Worm (Caenorhabditis elegans) whole organism, midembryonic: ENCODE measurements around the gene D1054.18.

ENCODE experiments used
- T22C8.4 ChIP-seq: fragments of 200-800 bp; sonication (Bioruptor generic); IDR thresholded peaks from 2 replicates; pipeline ENCODE4 v1.3.6; 2022; ENCODE audit warnings: missing genetic modification characterization, missing compliant biosample characterization
- cog-1 ChIP-seq: sonication (generic microtip); optimal IDR thresholded peaks from 2 replicates; lab custom pipeline; 2016; ENCODE audit warnings: missing genetic modification characterization, missing compliant biosample characterization
- flt-1 ChIP-seq: fragments of 200-800 bp; sonication (Bioruptor generic); IDR thresholded peaks from 2 replicates; pipeline ENCODE4 v1.3.6; 2022; ENCODE audit warnings: missing genetic modification characterization, missing compliant biosample characterization
- klf-2 ChIP-seq: fragments of 200-800 bp; sonication (Bioruptor generic); conservative IDR thresholded peaks from 2 replicates; pipeline ENCODE4 v1.3.6; 2022; ENCODE audit warnings: missing genetic modification reagents, missing genetic modification characterization, missing compliant biosample characterization
- med-1 ChIP-seq: sonication (generic microtip); optimal IDR thresholded peaks from 2 replicates; lab custom pipeline; 2017; ENCODE audit warnings: missing genetic modification characterization, mild to moderate bottlenecking, missing compliant biosample characterization, antibody characterized with exemption, missing genetic modification reagents; ENCODE audit not compliant: insufficient read depth
- ref-1 ChIP-seq: fragments of 200-800 bp; sonication (Bioruptor generic); conservative IDR thresholded peaks from 2 replicates; pipeline ENCODE4 v1.3.6; 2022; ENCODE audit warnings: missing genetic modification reagents, missing genetic modification characterization, missing compliant biosample characterization
- tab-1 ChIP-seq: fragments of 200-800 bp; sonication (Bioruptor generic); IDR thresholded peaks from 2 replicates; pipeline ENCODE4 v1.3.6; 2022; ENCODE audit warnings: missing genetic modification characterization, missing compliant biosample characterization
- ztf-23 ChIP-seq: fragments of 200-800 bp; sonication (Bioruptor generic); IDR thresholded peaks from 2 replicates; pipeline ENCODE4 v1.3.6; 2022; ENCODE audit warnings: missing genetic modification reagents, missing genetic modification characterization, missing compliant biosample characterization
- ztf-29 ChIP-seq: fragments of 200-800 bp; sonication (Bioruptor generic); IDR thresholded peaks from 2 replicates; pipeline ENCODE4 v1.3.6; 2022; ENCODE audit warnings: missing genetic modification reagents, missing genetic modification characterization, missing compliant biosample characterization

Gene D1054.18

DNA sequence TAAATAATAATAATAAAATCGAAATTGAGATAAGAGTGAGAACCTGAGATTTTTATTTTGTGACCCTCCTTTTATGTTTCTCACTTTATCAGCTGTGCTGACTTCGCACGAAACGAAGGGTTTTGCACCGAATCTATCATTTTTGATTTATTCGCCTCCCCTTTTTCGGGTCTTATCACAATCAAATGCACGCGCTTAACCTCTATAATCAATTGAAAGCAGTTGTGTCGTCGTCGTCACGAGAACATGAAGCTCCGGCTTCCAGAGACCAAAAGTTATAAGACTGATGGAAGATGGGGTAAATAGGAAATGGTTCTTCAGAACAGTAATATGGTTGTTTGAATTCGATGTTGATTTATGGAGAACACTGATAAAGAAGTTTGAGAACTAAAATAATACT, at the start of gene D1054.18:
Gene D1054.18 (minus strand): TSS at position 45 of the 400 bp plus-strand sequence.
- TF ChIP-seq ztf-23 (GFP tag; lab: Robert Waterston, UW) (no peak), T22C8.4 (no peak), klf-2 (no peak), ref-1 (GFP tag; lab: Robert Waterston, UW) (no peak), flt-1 (no peak), tab-1 (GFP tag; lab: Robert Waterston, UW) (no peak)

DNA sequence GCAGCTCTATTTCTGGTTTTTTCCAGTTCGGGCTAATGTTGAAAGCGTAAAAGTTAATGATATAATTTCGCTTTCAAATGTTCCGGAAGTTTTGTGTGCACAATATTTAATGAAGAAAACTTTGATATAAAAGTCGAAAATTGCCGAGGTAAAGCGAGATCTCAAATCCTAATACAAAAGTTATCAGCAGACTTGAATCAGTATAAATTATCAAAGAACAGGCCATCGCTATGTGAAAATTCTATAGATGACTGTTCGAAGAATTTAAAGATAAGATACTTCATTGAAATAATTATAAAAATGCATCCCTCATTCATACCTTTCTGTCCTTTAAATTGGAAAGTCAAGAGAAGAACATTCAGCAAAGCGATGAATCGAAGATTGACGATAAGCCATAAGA, 45.9 kb upstream of the D1054.18 start, which contains the start of gene C29A12.6:
Gene C29A12.6 (plus strand): TSS at position 301 of the 400 bp plus-strand sequence.
- TF ChIP-seq ztf-23 (GFP tag; lab: Robert Waterston, UW) (no peak), ztf-29 (GFP tag; lab: Robert Waterston, UW) (no peak), T22C8.4 (no peak), tab-1 (GFP tag; lab: Robert Waterston, UW) (no peak), med-1 (GFP tag; lab: Kevin White, UChicago) (no peak), klf-2 (no peak), flt-1 (no peak), cog-1 (no peak)

DNA sequence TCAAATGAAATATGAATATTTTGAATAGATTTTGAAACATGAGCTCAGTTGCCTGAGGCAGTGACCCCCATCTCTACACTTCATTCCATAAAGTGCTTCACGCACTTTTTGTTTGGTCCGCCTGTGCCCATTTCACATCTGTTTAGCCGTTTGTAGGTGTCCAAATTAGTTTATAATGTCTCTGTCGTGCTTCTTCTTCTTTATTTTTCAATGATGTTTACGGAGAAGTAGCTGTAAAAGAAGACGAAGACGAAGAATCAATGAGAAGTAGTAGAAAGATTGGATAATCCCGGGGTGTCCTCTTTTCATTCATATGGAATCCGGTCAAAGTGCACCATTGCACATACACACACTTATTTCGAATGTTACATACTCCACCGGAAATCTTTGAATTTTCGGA, 38.4 kb upstream of the D1054.18 start:
- TF ChIP-seq cog-1 (no peak), flt-1 (no peak), ztf-23 (GFP tag; lab: Robert Waterston, UW) (no peak), T22C8.4 (no peak), ztf-29 (GFP tag; lab: Robert Waterston, UW) (no peak), klf-2 (no peak), tab-1 (GFP tag; lab: Robert Waterston, UW) (no peak), med-1 (GFP tag; lab: Kevin White, UChicago) (no peak), ref-1 (GFP tag; lab: Robert Waterston, UW) (no peak)

DNA sequence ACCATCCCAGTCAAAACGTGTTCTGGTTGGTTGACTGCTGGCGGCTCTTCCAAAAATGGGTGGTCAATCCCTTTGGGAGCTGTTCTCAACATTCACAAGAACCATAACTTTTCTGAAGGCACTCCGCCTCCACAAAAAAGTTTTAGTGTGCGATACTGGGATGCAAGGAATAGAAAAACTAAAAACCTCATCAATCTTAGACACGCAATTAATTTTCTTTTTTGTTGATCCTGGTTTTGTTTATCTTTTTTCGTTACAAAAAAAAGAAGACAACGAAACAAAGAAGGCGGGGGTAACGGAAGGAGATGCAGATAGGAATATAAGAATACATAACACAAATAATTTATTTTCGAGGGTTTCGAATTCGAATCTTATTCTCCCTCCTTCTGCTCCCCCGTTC, 37.2 kb upstream of the D1054.18 start:
- TF ChIP-seq tab-1 (GFP tag; lab: Robert Waterston, UW) (no peak), ref-1 (GFP tag; lab: Robert Waterston, UW) (no peak), flt-1 (no peak), med-1 (GFP tag; lab: Kevin White, UChicago) (no peak), cog-1 (no peak), ztf-23 (GFP tag; lab: Robert Waterston, UW) (no peak), T22C8.4 (no peak)

DNA sequence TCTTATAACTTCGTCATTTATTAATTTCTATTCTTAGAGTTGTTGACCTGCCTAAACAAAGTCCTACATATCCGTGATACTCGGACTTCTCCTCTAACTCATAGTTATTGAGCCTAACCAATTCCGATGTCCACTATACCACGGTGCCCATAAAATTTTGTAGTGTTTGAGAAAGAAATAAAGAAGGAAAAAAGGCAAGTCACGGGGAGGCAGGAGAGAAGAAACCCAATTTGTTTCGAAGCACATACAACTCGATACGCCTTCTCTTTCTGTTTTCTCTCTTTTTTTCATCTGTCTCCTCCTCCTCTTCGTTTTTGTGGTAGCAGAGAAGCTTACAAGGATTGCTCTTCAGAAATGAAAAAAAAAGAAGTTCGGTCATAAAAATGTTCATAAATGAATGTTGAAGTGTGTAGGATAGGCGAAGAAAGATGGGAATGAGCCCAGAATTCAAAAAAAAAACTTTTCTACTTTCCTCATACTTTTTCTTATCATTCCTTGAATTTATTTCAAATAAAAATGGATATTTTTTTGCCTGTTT, 33.8 kb upstream of the D1054.18 start:
- TF ChIP-seq flt-1 = no peak
- no peak for TF ChIP-seq cog-1
- TF ChIP-seq ztf-23 (GFP tag; lab: Robert Waterston, UW) = no peak
- TF ChIP-seq ztf-29 (GFP tag; lab: Robert Waterston, UW) = no peak
- TF ChIP-seq tab-1 (GFP tag; lab: Robert Waterston, UW) = no peak
- no peak for TF ChIP-seq T22C8.4
- no peak for TF ChIP-seq klf-2
- no peak for TF ChIP-seq ref-1 (GFP tag; lab: Robert Waterston, UW)
- no peak for TF ChIP-seq med-1 (GFP tag; lab: Kevin White, UChicago)

DNA sequence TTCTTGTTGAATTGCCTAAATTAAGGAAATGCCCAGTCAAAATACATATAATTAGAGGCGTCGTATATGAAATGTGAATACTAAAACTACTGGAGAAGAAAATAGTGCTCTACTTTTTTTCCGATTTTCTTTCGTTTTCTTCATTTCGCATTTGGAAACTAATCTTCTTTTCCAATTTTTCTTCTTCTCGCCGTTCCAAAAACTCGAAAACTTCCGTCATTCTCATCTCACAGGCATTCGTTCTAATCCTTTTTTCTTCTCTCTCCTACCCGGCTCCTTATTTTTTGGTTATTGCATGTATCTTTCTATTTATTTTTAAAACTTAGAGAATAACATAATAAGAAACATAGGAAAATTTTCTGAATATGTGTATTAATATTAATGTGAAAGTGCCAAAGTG, 31.9 kb upstream of the D1054.18 start:
- TF ChIP-seq med-1 (GFP tag; lab: Kevin White, UChicago) (no peak), ztf-29 (GFP tag; lab: Robert Waterston, UW) (no peak), klf-2 (no peak)

DNA sequence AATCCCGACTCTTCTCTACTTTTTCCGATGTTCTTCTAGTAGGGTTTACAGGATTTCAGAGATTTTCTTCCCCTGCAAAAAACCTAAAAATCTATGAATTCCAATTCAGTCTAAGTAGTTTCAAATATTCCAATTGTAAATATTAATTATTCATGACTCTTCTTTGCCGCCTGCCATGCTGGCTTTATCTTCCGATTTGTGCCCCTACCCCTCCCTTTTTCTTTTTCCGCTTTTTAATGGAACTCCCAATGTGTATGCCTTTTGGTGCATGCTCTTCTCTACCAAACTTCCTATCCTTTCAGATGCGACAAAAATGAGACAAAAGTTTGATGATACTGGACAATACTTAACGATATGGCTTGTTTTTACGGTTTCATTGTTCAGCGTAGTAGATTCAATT, 23.7 kb upstream of the D1054.18 start, which contains the start of gene nrx-1:
Gene nrx-1 (plus strand): TSS at position 301 of the 400 bp plus-strand sequence.
- TF ChIP-seq klf-2 = no peak
- TF ChIP-seq ztf-29 (GFP tag; lab: Robert Waterston, UW) = no peak
- no peak for TF ChIP-seq flt-1
- TF ChIP-seq T22C8.4 = no peak
- TF ChIP-seq med-1 (GFP tag; lab: Kevin White, UChicago) = no peak
- no peak for TF ChIP-seq ztf-23 (GFP tag; lab: Robert Waterston, UW)
- TF ChIP-seq ref-1 (GFP tag; lab: Robert Waterston, UW) = no peak
- no peak for TF ChIP-seq tab-1 (GFP tag; lab: Robert Waterston, UW)
- TF ChIP-seq cog-1 = no peak

DNA sequence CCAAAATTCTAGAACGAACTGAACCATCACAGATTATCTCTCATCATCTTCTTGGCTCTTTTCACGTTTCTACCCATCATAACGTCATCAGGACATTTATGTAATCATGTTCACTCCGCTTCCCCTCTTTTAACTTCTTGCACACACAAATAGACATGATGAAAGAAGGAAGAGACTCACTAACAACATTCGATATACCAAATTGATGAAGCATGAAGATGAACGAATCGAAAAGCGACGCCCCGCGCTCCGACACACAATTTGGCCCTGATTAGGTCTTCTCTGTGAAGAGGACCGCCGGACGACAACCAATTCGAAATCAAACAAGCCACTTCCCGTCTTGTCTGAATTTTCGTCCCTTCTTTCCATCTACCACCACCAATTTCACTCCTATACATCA, 17.5 kb upstream of the D1054.18 start:
- TF ChIP-seq ztf-29 (GFP tag; lab: Robert Waterston, UW) (no peak), klf-2 (no peak)

DNA sequence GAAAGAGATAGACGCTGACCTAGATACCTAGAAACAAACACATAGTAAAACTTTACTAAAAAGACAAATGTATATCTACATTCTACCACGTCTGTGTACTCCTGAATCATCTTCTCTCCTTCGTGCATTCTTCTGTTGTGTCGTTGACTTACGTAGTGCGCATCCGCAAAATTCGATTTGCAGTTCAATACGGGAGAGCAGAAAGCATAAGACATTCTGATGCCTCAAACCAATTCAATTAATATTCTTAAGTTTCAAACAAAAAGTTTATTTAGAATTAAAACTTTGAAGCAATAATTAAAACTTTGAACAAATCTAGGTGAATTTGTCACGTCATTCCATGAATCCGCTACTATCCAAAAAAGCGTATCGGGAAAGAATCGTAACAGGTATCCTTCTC, 15.8 kb upstream of the D1054.18 start:
- TF ChIP-seq med-1 (GFP tag; lab: Kevin White, UChicago) = no peak
- no peak for TF ChIP-seq klf-2
- no peak for TF ChIP-seq cog-1
- TF ChIP-seq ztf-29 (GFP tag; lab: Robert Waterston, UW) = no peak
- no peak for TF ChIP-seq flt-1
- TF ChIP-seq T22C8.4 = no peak
- no peak for TF ChIP-seq ztf-23 (GFP tag; lab: Robert Waterston, UW)
- TF ChIP-seq ref-1 (GFP tag; lab: Robert Waterston, UW) = no peak
- no peak for TF ChIP-seq tab-1 (GFP tag; lab: Robert Waterston, UW)

DNA sequence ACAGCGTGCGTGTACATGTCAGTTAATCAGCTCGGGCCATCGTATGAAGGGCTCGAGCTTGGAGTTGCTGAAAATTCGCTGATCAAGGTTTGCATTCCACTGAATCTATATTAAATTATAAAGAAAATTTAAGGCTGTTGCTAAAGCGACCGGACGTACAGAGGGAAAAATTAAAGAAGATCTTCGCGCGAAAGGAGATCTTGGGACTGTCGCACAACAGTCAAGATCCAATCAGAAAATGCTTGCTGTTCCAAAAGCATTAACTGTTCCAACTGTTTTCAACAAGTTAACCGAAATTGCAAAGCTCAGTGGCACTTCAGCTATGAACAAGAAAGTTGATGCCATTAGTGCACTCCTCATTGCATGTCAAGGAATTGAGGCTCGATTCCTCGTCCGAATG, 13.3 kb upstream of the D1054.18 start:
- TF ChIP-seq med-1 (GFP tag; lab: Kevin White, UChicago) (no peak), flt-1 (no peak), klf-2 (no peak), ztf-29 (GFP tag; lab: Robert Waterston, UW) (no peak), ztf-23 (GFP tag; lab: Robert Waterston, UW) (no peak), tab-1 (GFP tag; lab: Robert Waterston, UW) (no peak), ref-1 (GFP tag; lab: Robert Waterston, UW) (no peak), cog-1 (no peak), T22C8.4 (no peak)
